Fruit fly (Drosophila melanogaster): ENCODE results near the gene CG13679.

CG13679 gene

dm6 chr3L:8210596-8210995, 8.0 kb downstream of the CG13679 start, which contains the start of gene tut:
TSS of gene tut (minus strand) at chr3L:8210743.
- no peak for TF ChIP-seq D1 (tag; optimal IDR thresholded peaks at IDR 0.05)
- TF ChIP-seq Ets98B (GFP tag; IDR thresholded peaks at IDR 0.05) = no peak
- TF ChIP-seq CG12605 (GFP tag; IDR thresholded peaks at IDR 0.05) = no peak
- TF ChIP-seq Pif1B (GFP tag; optimal IDR thresholded peaks at IDR 0.05) = no peak
- no peak for TF ChIP-seq CG15710 (tag; optimal IDR thresholded peaks at IDR 0.05)
- TF ChIP-seq CG17806 (tag; optimal IDR thresholded peaks at IDR 0.05) = no peak
- TF ChIP-seq CG32121 (GFP tag; IDR thresholded peaks at IDR 0.05) = no peak
- TF ChIP-seq CG34367 (tag; optimal IDR thresholded peaks at IDR 0.05) = no peak
- no peak for TF ChIP-seq Snoo (tag; optimal IDR thresholded peaks at IDR 0.05)
- TF ChIP-seq CG8159 (tag; optimal IDR thresholded peaks at IDR 0.05) = no peak
- TF ChIP-seq fd96Ca (GFP tag; IDR thresholded peaks at IDR 0.05) = no peak
- no peak for TF ChIP-seq CG13204 (GFP tag; optimal IDR thresholded peaks at IDR 0.05)
- TF ChIP-seq CG10348 (GFP tag; IDR thresholded peaks at IDR 0.05) = no peak
- no peak for TF ChIP-seq EcR (GFP tag; optimal IDR thresholded peaks at IDR 0.05)
- no peak for TF ChIP-seq CG9948 (tag; optimal IDR thresholded peaks at IDR 0.05)
- TF ChIP-seq Pif1A (GFP tag; optimal IDR thresholded peaks at IDR 0.05) = no peak
- no peak for TF ChIP-seq CG8301 (tag; optimal IDR thresholded peaks at IDR 0.05)

- TF ChIP-seq Snoo (tag; optimal IDR thresholded peaks at IDR 0.05) (no peak), CG14655 (GFP tag; optimal IDR thresholded peaks at IDR 0.05) (no peak), Pif1A (GFP tag; optimal IDR thresholded peaks at IDR 0.05) (no peak), gl (tag; optimal IDR thresholded peaks at IDR 0.05) (no peak), fd96Ca (GFP tag; IDR thresholded peaks at IDR 0.05) (no peak), CG4496 (GFP tag; IDR thresholded peaks at IDR 0.05) (no peak), CG15710 (tag; optimal IDR thresholded peaks at IDR 0.05) (no peak), CG13204 (GFP tag; optimal IDR thresholded peaks at IDR 0.05) (no peak), CG32121 (GFP tag; IDR thresholded peaks at IDR 0.05) (no peak)
These were observed 9.0 kb downstream of the CG13679 start, which contains the start of gene CG8006 for dm6 chr3L:8211590-8211989. TSS of gene CG8006 (plus strand) at chr3L:8211890.

dm6 chr3L:8214980-8215379, 12.4 kb downstream of the CG13679 start, which contains the start of gene CG8012:
TSS of gene CG8012 (plus strand) at chr3L:8215280.
- no peak for TF ChIP-seq CG13204 (GFP tag; optimal IDR thresholded peaks at IDR 0.05)
- no peak for TF ChIP-seq CG14655 (GFP tag; optimal IDR thresholded peaks at IDR 0.05)
- TF ChIP-seq CG10348 (GFP tag; IDR thresholded peaks at IDR 0.05) = no peak
- TF ChIP-seq CG12605 (GFP tag; IDR thresholded peaks at IDR 0.05) = no peak
- no peak for TF ChIP-seq fd96Ca (GFP tag; IDR thresholded peaks at IDR 0.05)
- no peak for TF ChIP-seq CG34367 (tag; optimal IDR thresholded peaks at IDR 0.05)
- no peak for TF ChIP-seq Pif1A (GFP tag; optimal IDR thresholded peaks at IDR 0.05)
- TF ChIP-seq rn (GFP tag; IDR thresholded peaks at IDR 0.05) = no peak
- TF ChIP-seq CG32121 (GFP tag; IDR thresholded peaks at IDR 0.05) = no peak
- TF ChIP-seq Snoo (tag; optimal IDR thresholded peaks at IDR 0.05) = no peak
- TF ChIP-seq CG8301 (tag; optimal IDR thresholded peaks at IDR 0.05) = no peak
- TF ChIP-seq CG9948 (tag; optimal IDR thresholded peaks at IDR 0.05) = no peak
- TF ChIP-seq CG8159 (tag; optimal IDR thresholded peaks at IDR 0.05) = no peak
- no peak for TF ChIP-seq Pif1B (GFP tag; optimal IDR thresholded peaks at IDR 0.05)
- TF ChIP-seq CG15710 (tag; optimal IDR thresholded peaks at IDR 0.05) = no peak
- TF ChIP-seq EcR (GFP tag; optimal IDR thresholded peaks at IDR 0.05) = no peak
- no peak for TF ChIP-seq Ets98B (GFP tag; IDR thresholded peaks at IDR 0.05)
- TF ChIP-seq D1 (tag; optimal IDR thresholded peaks at IDR 0.05) = no peak
- TF ChIP-seq gl (tag; optimal IDR thresholded peaks at IDR 0.05) = no peak

- TF ChIP-seq CG14655 (GFP tag; optimal IDR thresholded peaks at IDR 0.05) = no peak
- TF ChIP-seq CG8301 (tag; optimal IDR thresholded peaks at IDR 0.05) = no peak
- TF ChIP-seq Ets98B (GFP tag; IDR thresholded peaks at IDR 0.05) = no peak
- no peak for TF ChIP-seq EcR (GFP tag; optimal IDR thresholded peaks at IDR 0.05)
- TF ChIP-seq Pif1A (GFP tag; optimal IDR thresholded peaks at IDR 0.05) = no peak
These were observed 16.3 kb downstream of the CG13679 start, which contains the start of gene CG13674 for dm6 chr3L:8218883-8219282. TSS of gene CG13674 (minus strand) at chr3L:8218983.

- TF ChIP-seq CG10348 (GFP tag; IDR thresholded peaks at IDR 0.05) (no peak), CG17806 (tag; optimal IDR thresholded peaks at IDR 0.05) (no peak), Pif1B (GFP tag; optimal IDR thresholded peaks at IDR 0.05) (no peak), rn (GFP tag; IDR thresholded peaks at IDR 0.05) (no peak)
These were observed 17.1 kb downstream of the CG13679 start for dm6 chr3L:8219687-8220086.

- no peak for TF ChIP-seq CG17806 (tag; optimal IDR thresholded peaks at IDR 0.05)
- no peak for TF ChIP-seq CG9948 (tag; optimal IDR thresholded peaks at IDR 0.05)
- no peak for TF ChIP-seq CG8159 (tag; optimal IDR thresholded peaks at IDR 0.05)
- no peak for TF ChIP-seq D1 (tag; optimal IDR thresholded peaks at IDR 0.05)
- no peak for TF ChIP-seq CG4496 (GFP tag; IDR thresholded peaks at IDR 0.05)
These were observed 19.2 kb downstream of the CG13679 start, which contains the start of gene CG13678 for dm6 chr3L:8221835-8222234. TSS of gene CG13678 (plus strand) at chr3L:8222141.

- no peak for TF ChIP-seq Pif1A (GFP tag; optimal IDR thresholded peaks at IDR 0.05)
These were observed 26.3 kb downstream of the CG13679 start, which contains the start of gene eIF4E3 for dm6 chr3L:8228924-8229323. TSS of gene eIF4E3 (plus strand) at chr3L:8229224.

All from whole organism, pupa.